Fruit fly (Drosophila melanogaster) whole organism, embryonic: ENCODE measurements around the gene nkt.
A peak's percentile ranks its signal among the peaks of the same experiment; 100 is the strongest.

ENCODE experiments used
- BEAF-32 ChIP-seq: fragments of 200-800 bp; sonication (Bioruptor generic); optimal IDR thresholded peaks from 3 replicates; lab custom pipeline; 2017; ENCODE audit warnings: missing biosample characterization, missing genetic modification characterization, mild to moderate bottlenecking, moderate library complexity, missing genetic modification reagents
- CG1024 ChIP-seq: fragments of 200-800 bp; sonication (Bioruptor generic); IDR thresholded peaks from 2 replicates; pipeline ENCODE4 v1.3.6; 2022; ENCODE audit warnings: missing biosample characterization, missing genetic modification characterization
- CG10366 ChIP-seq: fragments of 200-800 bp; sonication (Bioruptor generic); IDR thresholded peaks from 2 replicates; pipeline ENCODE4 v1.3.6; 2022; ENCODE audit warnings: missing biosample characterization, missing genetic modification characterization
- CG10431 ChIP-seq: fragments of 200-800 bp; sonication (Bioruptor generic); optimal IDR thresholded peaks from 3 replicates; lab custom pipeline; 2018; ENCODE audit warnings: missing biosample characterization, mild to moderate bottlenecking, missing genetic modification characterization
- CG10462 ChIP-seq: fragments of 200-800 bp; sonication (Bioruptor generic); optimal IDR thresholded peaks from 2 replicates; lab custom pipeline; 2016; ENCODE audit warnings: missing biosample characterization, missing genetic modification characterization
- CG10654 ChIP-seq: fragments of 200-800 bp; sonication (Bioruptor generic); optimal IDR thresholded peaks from 2 replicates; lab custom pipeline; 2016; ENCODE audit warnings: missing biosample characterization, missing genetic modification characterization
- CG12659 ChIP-seq: fragments of 200-800 bp; sonication (Bioruptor generic); optimal IDR thresholded peaks from 3 replicates; lab custom pipeline; 2017; ENCODE audit warnings: mild to moderate bottlenecking, missing biosample characterization, missing genetic modification reagents, missing genetic modification characterization
- CG13296 ChIP-seq: fragments of 200-800 bp; sonication (Bioruptor generic); optimal IDR thresholded peaks from 3 replicates; lab custom pipeline; 2018; ENCODE audit warnings: missing biosample characterization, mild to moderate bottlenecking, missing genetic modification characterization
- CG14860 ChIP-seq: fragments of 200-800 bp; sonication (Bioruptor generic); IDR thresholded peaks from 3 replicates; pipeline ENCODE4 v1.3.6; 2022; ENCODE audit warnings: missing biosample characterization, missing genetic modification characterization; ENCODE audit not compliant: partially characterized antibody
- CG15479 ChIP-seq: fragments of 200-800 bp; sonication (Bioruptor generic); optimal IDR thresholded peaks from 3 replicates; lab custom pipeline; 2019; ENCODE audit warnings: missing biosample characterization, mild to moderate bottlenecking, missing genetic modification characterization, moderate library complexity
- CG1602 ChIP-seq: fragments of 200-800 bp; sonication (Bioruptor generic); optimal IDR thresholded peaks from 3 replicates; lab custom pipeline; 2016; ENCODE audit warnings: missing biosample characterization, missing genetic modification characterization
- CG17568 ChIP-seq: fragments of 200-800 bp; sonication (Bioruptor generic); optimal IDR thresholded peaks from 2 replicates; lab custom pipeline; 2018; ENCODE audit warnings: missing biosample characterization, mild to moderate bottlenecking, missing genetic modification characterization, moderate library complexity
- CG2116 ChIP-seq: fragments of 200-800 bp; sonication (Bioruptor generic); optimal IDR thresholded peaks from 3 replicates; lab custom pipeline; 2018; ENCODE audit warnings: missing biosample characterization, mild to moderate bottlenecking, missing genetic modification characterization
- CG2199 ChIP-seq: fragments of 200-800 bp; sonication (Bioruptor generic); IDR thresholded peaks from 3 replicates; pipeline ENCODE4 v1.3.6; 2022; ENCODE audit warnings: missing biosample characterization, missing genetic modification characterization
- CG2678 ChIP-seq: fragments of 200-800 bp; sonication (Bioruptor generic); optimal IDR thresholded peaks from 3 replicates; lab custom pipeline; 2019; ENCODE audit warnings: missing biosample characterization, mild to moderate bottlenecking, missing genetic modification characterization, moderate library complexity
- CG3163 ChIP-seq: fragments of 200-800 bp; sonication (Bioruptor generic); optimal IDR thresholded peaks from 3 replicates; lab custom pipeline; 2016; ENCODE audit warnings: missing biosample characterization, missing genetic modification characterization
- CG32772 ChIP-seq: fragments of 200-800 bp; sonication (Bioruptor generic); IDR thresholded peaks from 2 replicates; pipeline ENCODE4 v1.3.6; 2022; ENCODE audit warnings: missing biosample characterization, missing genetic modification characterization
- CG33557 ChIP-seq: fragments of 200-800 bp; sonication (Bioruptor generic); optimal IDR thresholded peaks from 2 replicates; lab custom pipeline; 2019; ENCODE audit warnings: missing biosample characterization, mild to moderate bottlenecking, missing genetic modification characterization, moderate library complexity
- CG34422 ChIP-seq: fragments of 200-800 bp; sonication (Bioruptor generic); IDR thresholded peaks from 3 replicates; pipeline ENCODE4 v1.3.6; 2022; ENCODE audit warnings: missing biosample characterization, missing genetic modification characterization
- CG4424 ChIP-seq: fragments of 200-800 bp; sonication (Bioruptor generic); optimal IDR thresholded peaks from 3 replicates; lab custom pipeline; 2016; ENCODE audit warnings: missing biosample characterization, missing genetic modification characterization
- CG5180 ChIP-seq: fragments of 200-800 bp; sonication (Bioruptor generic); optimal IDR thresholded peaks from 3 replicates; lab custom pipeline; 2017; ENCODE audit warnings: missing biosample characterization, missing genetic modification characterization, mild to moderate bottlenecking, moderate library complexity, missing genetic modification reagents
- CG7786 ChIP-seq: fragments of 200-800 bp; sonication (Bioruptor generic); optimal IDR thresholded peaks from 2 replicates; lab custom pipeline; 2016; ENCODE audit warnings: missing biosample characterization, missing genetic modification characterization
- CG9215 ChIP-seq: fragments of 200-800 bp; sonication (Bioruptor generic); IDR thresholded peaks from 2 replicates; pipeline ENCODE4 v1.3.6; 2022; ENCODE audit warnings: missing biosample characterization, missing genetic modification characterization
- D19A ChIP-seq: fragments of 200-800 bp; optimal IDR thresholded peaks from 3 replicates; lab custom pipeline; 2019; ENCODE audit warnings: missing biosample characterization, mild to moderate bottlenecking, missing genetic modification characterization, moderate library complexity
- Dip3 ChIP-seq: fragments of 200-800 bp; sonication (Bioruptor generic); optimal IDR thresholded peaks from 3 replicates; lab custom pipeline; 2016; ENCODE audit warnings: missing biosample characterization, missing genetic modification characterization
- Doc3 ChIP-seq: fragments of 200-800 bp; sonication (Bioruptor generic); IDR thresholded peaks from 3 replicates; pipeline ENCODE4 v1.3.6; 2022; ENCODE audit warnings: missing biosample characterization, missing genetic modification characterization; ENCODE audit not compliant: partially characterized antibody
- HmgZ ChIP-seq: fragments of 200-800 bp; sonication (Bioruptor generic); optimal IDR thresholded peaks from 2 replicates; lab custom pipeline; 2018; ENCODE audit warnings: missing biosample characterization, mild to moderate bottlenecking, missing genetic modification characterization
- Lhr ChIP-seq: fragments of 200-800 bp; sonication (Bioruptor generic); optimal IDR thresholded peaks from 3 replicates; lab custom pipeline; 2017; ENCODE audit warnings: mild to moderate bottlenecking, missing biosample characterization, missing genetic modification reagents, missing genetic modification characterization
- Lpt ChIP-seq: fragments of >200 bp; optimal IDR thresholded peaks from 2 replicates; lab custom pipeline; 2018; ENCODE audit warnings: missing biosample characterization, missing genetic modification characterization
- Oaz ChIP-seq: fragments of 200-800 bp; sonication (Bioruptor generic); IDR thresholded peaks from 2 replicates; pipeline ENCODE4 v1.3.6; 2022; ENCODE audit warnings: missing biosample characterization, missing genetic modification characterization
- PHDP ChIP-seq: fragments of 200-800 bp; sonication (Bioruptor generic); optimal IDR thresholded peaks from 3 replicates; lab custom pipeline; 2018; ENCODE audit warnings: missing biosample characterization, mild to moderate bottlenecking, missing genetic modification characterization, moderate library complexity
- al ChIP-seq: fragments of 200-800 bp; sonication (Bioruptor generic); IDR thresholded peaks from 2 replicates; pipeline ENCODE4 v1.3.6; 2022; ENCODE audit warnings: missing biosample characterization, missing genetic modification characterization
- aop ChIP-seq: fragments of 200-800 bp; sonication (Bioruptor generic); IDR thresholded peaks from 2 replicates; pipeline ENCODE4 v1.3.6; 2022; ENCODE audit warnings: missing biosample characterization, missing genetic modification characterization
- bigmax ChIP-seq: fragments of 200-800 bp; sonication (Bioruptor generic); optimal IDR thresholded peaks from 2 replicates; lab custom pipeline; 2018; ENCODE audit warnings: missing biosample characterization, mild to moderate bottlenecking, missing genetic modification characterization
- crc ChIP-seq: fragments of 200-800 bp; sonication (Bioruptor generic); optimal IDR thresholded peaks from 2 replicates; lab custom pipeline; 2016; ENCODE audit warnings: missing biosample characterization, missing genetic modification characterization
- eve ChIP-seq, 2 experiments: fragments of >200 bp; optimal IDR thresholded peaks; 2 replicates each; lab custom pipeline; 2017; ENCODE audit warnings: missing biosample characterization in 2 of 2, missing genetic modification characterization in 2 of 2
- gcm2 ChIP-seq: fragments of 200-800 bp; sonication (Bioruptor generic); optimal IDR thresholded peaks from 2 replicates; lab custom pipeline; 2016; ENCODE audit warnings: missing biosample characterization, missing genetic modification characterization
- grau ChIP-seq: fragments of 200-800 bp; optimal IDR thresholded peaks from 3 replicates; lab custom pipeline; 2019; ENCODE audit warnings: missing biosample characterization, mild to moderate bottlenecking, missing genetic modification characterization, moderate library complexity
- her ChIP-seq: fragments of 200-800 bp; sonication (Bioruptor generic); optimal IDR thresholded peaks from 2 replicates; lab custom pipeline; 2016; ENCODE audit warnings: missing biosample characterization, missing genetic modification characterization
- ind ChIP-seq: fragments of 200-800 bp; sonication (Bioruptor generic); optimal IDR thresholded peaks from 3 replicates; lab custom pipeline; 2016; ENCODE audit warnings: missing biosample characterization, missing genetic modification characterization
- ken ChIP-seq: fragments of 200-800 bp; sonication (Bioruptor generic); IDR thresholded peaks from 3 replicates; pipeline ENCODE4 v1.3.6; 2022; ENCODE audit warnings: missing biosample characterization, missing genetic modification characterization
- kni ChIP-seq: fragments of 200-800 bp; sonication (Bioruptor generic); optimal IDR thresholded peaks from 3 replicates; lab custom pipeline; 2017; ENCODE audit warnings: mild to moderate bottlenecking, missing biosample characterization, missing genetic modification reagents, missing genetic modification characterization
- nerfin-1 ChIP-seq: fragments of 200-800 bp; sonication (Bioruptor generic); optimal IDR thresholded peaks from 3 replicates; lab custom pipeline; 2019; ENCODE audit warnings: missing biosample characterization, mild to moderate bottlenecking, missing genetic modification characterization, moderate library complexity
- nmo ChIP-seq: fragments of 200-800 bp; sonication (Bioruptor generic); optimal IDR thresholded peaks from 2 replicates; lab custom pipeline; 2018; ENCODE audit warnings: missing biosample characterization, mild to moderate bottlenecking, missing genetic modification characterization, moderate library complexity
- p53 ChIP-seq: fragments of 200-800 bp; sonication (Bioruptor generic); optimal IDR thresholded peaks from 2 replicates; lab custom pipeline; 2016; ENCODE audit warnings: missing biosample characterization, missing genetic modification characterization
- sna ChIP-seq: fragments of 200-800 bp; sonication (Bioruptor generic); IDR thresholded peaks from 2 replicates; pipeline ENCODE4 v1.3.6; 2022; ENCODE audit warnings: missing biosample characterization, missing genetic modification characterization; ENCODE audit not compliant: partially characterized antibody
- stc ChIP-seq: fragments of 200-800 bp; sonication (Bioruptor generic); IDR thresholded peaks from 2 replicates; pipeline ENCODE4 v1.3.6; 2022; ENCODE audit warnings: missing biosample characterization, missing genetic modification characterization
- wor ChIP-seq: fragments of 200-800 bp; sonication (Bioruptor generic); IDR thresholded peaks from 2 replicates; pipeline ENCODE4 v1.3.6; 2022; ENCODE audit warnings: missing biosample characterization, missing genetic modification characterization
- zfh2 ChIP-seq: fragments of 200-800 bp; sonication (Bioruptor generic); optimal IDR thresholded peaks from 2 replicates; lab custom pipeline; 2016; ENCODE audit warnings: missing biosample characterization, missing genetic modification characterization

nkt gene

DNA sequence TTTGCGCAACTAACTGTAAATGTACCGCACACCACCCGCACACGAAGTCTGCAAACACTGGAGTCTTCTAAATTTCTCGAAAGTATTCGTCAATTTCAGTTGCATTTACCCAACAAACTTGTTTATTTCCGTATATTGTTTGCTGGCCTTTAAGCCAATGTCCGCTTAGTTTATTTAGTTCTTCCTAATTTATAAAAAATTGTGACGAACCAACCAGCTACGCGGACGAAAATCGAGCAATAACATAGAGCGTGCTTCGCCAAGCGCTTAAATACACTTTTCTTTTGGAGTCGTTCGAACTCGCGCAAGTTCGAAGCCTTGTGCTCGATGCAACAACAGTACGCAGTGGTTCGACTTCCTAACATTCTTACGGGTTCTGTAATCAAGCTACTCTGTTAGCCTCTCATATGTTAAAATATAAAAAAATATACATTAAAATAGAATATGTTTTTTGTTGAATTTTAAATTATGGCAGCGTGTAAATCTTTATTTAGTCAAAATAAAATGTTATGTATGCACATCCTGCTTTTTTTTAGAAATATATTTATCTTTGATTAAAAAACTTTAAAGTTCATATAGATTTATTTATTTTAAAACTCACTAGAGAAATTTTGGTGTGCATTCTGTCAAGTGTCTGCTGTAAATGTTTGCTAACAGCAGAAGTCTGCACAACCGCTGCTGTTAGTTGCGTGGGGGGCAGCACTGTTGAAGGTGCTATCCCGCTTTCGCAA, 3.7 kb upstream of the nkt start, which contains the start of gene GlcAT-P (continued):
- TF ChIP-seq nerfin-1 (tag; lab: Kevin White, UChicago) = peak; percentile 53
- TF ChIP-seq CG1024 (GFP tag; lab: Robert Waterston, UW) = no peak
- peak; percentile 43 for TF ChIP-seq Oaz (GFP tag; lab: Robert Waterston, UW)
- TF ChIP-seq CG10366 (GFP tag; lab: Robert Waterston, UW) = peak; percentile 53
- no peak for TF ChIP-seq CG14860 (GFP tag; lab: Robert Waterston, UW)
- TF ChIP-seq zfh2 (GFP tag; lab: Kevin White, UChicago) = no peak
- peak; percentile 75 for TF ChIP-seq D19A (tag; lab: Kevin White, UChicago)
- peak; percentile 89 for TF ChIP-seq grau (tag; lab: Kevin White, UChicago)
- TF ChIP-seq nmo (GFP tag; lab: Kevin White, UChicago) = peak; percentile 82
- no peak for TF ChIP-seq BEAF-32 (GFP tag; lab: Kevin White, UChicago)
- no peak for TF ChIP-seq Lhr
- no peak for TF ChIP-seq crc
- TF ChIP-seq gcm2 = no peak
- TF ChIP-seq Doc3 (GFP tag; lab: Robert Waterston, UW) = no peak
- peak; percentile 66 for TF ChIP-seq stc
- peak; percentile 61 for TF ChIP-seq al (GFP tag; lab: Robert Waterston, UW)
- TF ChIP-seq CG9215 (GFP tag; lab: Robert Waterston, UW) = peak; percentile 65
- TF ChIP-seq ind (GFP tag; lab: Kevin White, UChicago) = peak; percentile 39
- TF ChIP-seq aop (GFP tag; lab: Robert Waterston, UW) = no peak
- TF ChIP-seq CG3163 (GFP tag; lab: Kevin White, UChicago) = no peak
- peak; percentile 14; the same call in 1 of the 3 replicates for TF ChIP-seq CG2199 (GFP tag; lab: Robert Waterston, UW)
- peak; percentile 52; the same call in 2 of the 3 replicates for TF ChIP-seq CG34422 (GFP tag; lab: Robert Waterston, UW)
- TF ChIP-seq CG5180 (GFP tag; lab: Kevin White, UChicago) = peak; percentile 99
- TF ChIP-seq CG10431 (GFP tag; lab: Kevin White, UChicago) = no peak
- TF ChIP-seq sna (GFP tag; lab: Robert Waterston, UW) = no peak
- no peak for TF ChIP-seq Dip3 (GFP tag; lab: Kevin White, UChicago)
- peak; percentile 33 for TF ChIP-seq CG33557 (GFP tag; lab: Kevin White, UChicago)
- no peak for TF ChIP-seq ken (GFP tag; lab: Robert Waterston, UW)
- no peak for TF ChIP-seq her (GFP tag; lab: Kevin White, UChicago)
- peak; percentile 75 for TF ChIP-seq CG13296 (GFP tag; lab: Kevin White, UChicago)
- TF ChIP-seq CG15479 = peak; percentile 15
- peak; percentile 62 for TF ChIP-seq CG4424 (GFP tag; lab: Kevin White, UChicago)
- TF ChIP-seq kni = no peak
- peak in 1 of 2 experiments; percentile 2 for TF ChIP-seq eve (GFP tag; optimal IDR thresholded peaks at IDR 0.05; lab: Kevin White, UChicago)
- no peak for TF ChIP-seq p53 (GFP tag; lab: Kevin White, UChicago)
- peak; percentile 34; the same call in 1 of the 2 replicates for TF ChIP-seq CG32772 (GFP tag; lab: Robert Waterston, UW)
- peak; percentile 83 for TF ChIP-seq PHDP
- no peak for TF ChIP-seq CG17568 (GFP tag; lab: Kevin White, UChicago)
- no peak for TF ChIP-seq CG7786 (GFP tag; lab: Kevin White, UChicago)
- TF ChIP-seq Lpt (GFP tag; lab: Kevin White, UChicago) = no peak
- TF ChIP-seq bigmax = no peak
- peak; percentile 11 for TF ChIP-seq CG2116 (GFP tag; lab: Kevin White, UChicago)
- TF ChIP-seq CG2678 = peak; percentile 88
- TF ChIP-seq wor (GFP tag; lab: Robert Waterston, UW) = peak; percentile 19; the same call in 1 of the 2 replicates
- peak; percentile 83 for TF ChIP-seq CG12659 (GFP tag; lab: Kevin White, UChicago)
- peak; percentile 48 for TF ChIP-seq CG1602
- TF ChIP-seq CG10654 (GFP tag; lab: Kevin White, UChicago) = no peak
- peak; percentile 25 for TF ChIP-seq CG10462 (GFP tag; lab: Kevin White, UChicago)
- peak; percentile 22 for TF ChIP-seq HmgZ
